Fruit fly (Drosophila melanogaster): ENCODE results near the gene emc.

emc gene

DNA sequence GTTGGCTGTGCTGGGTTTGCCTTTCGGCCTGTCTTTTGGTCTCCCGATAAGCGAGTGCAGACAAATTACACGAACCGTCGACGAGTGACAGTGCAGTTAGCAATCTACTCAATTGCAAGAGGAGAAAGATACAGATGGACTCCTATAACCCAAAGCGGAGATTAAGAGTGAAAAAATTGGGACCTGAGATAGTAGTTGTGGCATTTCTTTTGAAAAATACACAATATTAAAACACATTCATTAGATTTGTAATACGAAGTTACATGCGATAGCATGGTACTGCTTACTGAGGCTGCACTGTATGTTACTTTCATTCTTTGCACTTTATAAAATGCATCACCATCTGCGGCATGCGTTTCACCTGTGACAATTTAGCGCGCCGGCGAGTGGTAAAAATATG, 22.0 kb upstream of the emc start (continued):
- TF ChIP-seq ara (GFP tag; IDR thresholded peaks at IDR 0.05) = 0 out of 2 replicates have a peak, but pooled peaks have one; percentile 15
- no peak for TF ChIP-seq Ets97D (GFP tag; optimal IDR thresholded peaks at IDR 0.05)
- no peak for TF ChIP-seq CG8944 (GFP tag; optimal IDR thresholded peaks at IDR 0.05)
- TF ChIP-seq gce (GFP tag; IDR thresholded peaks at IDR 0.05) = no peak

DNA sequence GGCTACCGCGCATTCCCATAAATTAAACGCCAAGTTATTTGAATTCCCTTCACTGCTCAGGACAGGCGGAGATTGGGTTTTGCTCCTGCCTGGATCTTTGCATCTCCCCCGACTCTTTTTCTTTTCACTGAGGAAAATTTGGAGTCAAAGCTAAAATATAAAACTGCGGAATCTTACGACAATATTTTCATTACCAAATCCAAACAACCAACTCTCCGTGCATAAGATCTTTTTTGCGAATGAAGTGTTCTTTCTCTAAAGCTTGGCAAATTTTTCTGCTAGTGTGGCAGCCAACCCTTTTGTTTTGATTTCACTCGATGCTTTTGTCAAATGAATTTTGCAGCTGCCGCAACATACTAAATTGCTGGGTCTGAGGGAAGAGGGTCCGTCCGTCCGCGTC, 21.3 kb upstream of the emc start:
- TF ChIP-seq CG4617 (GFP tag; optimal IDR thresholded peaks at IDR 0.05; ENCODE audit: borderline replicate concordance) (no peak), CG6254 (GFP tag; optimal IDR thresholded peaks at IDR 0.05) (no peak), CG10462 (GFP tag; optimal IDR thresholded peaks at IDR 0.05) (no peak), sr (GFP tag; IDR thresholded peaks at IDR 0.05) (no peak), CG13287 (GFP tag; IDR thresholded peaks at IDR 0.05; ENCODE audit: partially characterized antibody) (no peak), Ets65A (GFP tag) (peak; percentile 70), wek (GFP tag; optimal IDR thresholded peaks at IDR 0.05) (no peak), corto (GFP tag; optimal IDR thresholded peaks at IDR 0.05) (peak; percentile 81), Sin3A (optimal IDR thresholded peaks at IDR 0.05) (no peak), Opbp (GFP tag; IDR thresholded peaks at IDR 0.05; ENCODE audit: partially characterized antibody) (no peak), HLH3B (GFP tag; IDR thresholded peaks at IDR 0.05) (no peak), lbe (GFP tag; optimal IDR thresholded peaks at IDR 0.05) (peak; percentile 85)

DNA sequence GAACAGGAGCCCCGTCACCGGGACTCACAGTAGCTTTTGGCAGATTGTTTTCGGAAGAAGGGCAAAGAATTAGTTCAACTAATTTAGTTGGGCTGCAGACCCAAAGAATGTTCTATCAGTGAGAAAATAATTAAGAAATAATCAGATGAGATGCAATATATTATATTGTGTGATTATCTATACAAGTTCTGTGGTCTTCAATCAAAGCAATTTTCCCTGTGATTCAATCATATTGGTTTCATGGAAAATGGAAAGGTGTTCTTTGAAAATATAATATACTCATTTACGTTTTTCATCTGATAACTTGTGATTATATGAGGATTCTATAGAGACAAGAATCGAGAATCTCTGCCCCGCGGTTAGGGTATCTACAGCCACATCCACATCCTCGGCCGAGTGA, 20.6 kb upstream of the emc start:
- TF ChIP-seq sens (GFP tag) = peak; percentile 49
- no peak for TF ChIP-seq ase (GFP tag; IDR thresholded peaks at IDR 0.05)

DNA sequence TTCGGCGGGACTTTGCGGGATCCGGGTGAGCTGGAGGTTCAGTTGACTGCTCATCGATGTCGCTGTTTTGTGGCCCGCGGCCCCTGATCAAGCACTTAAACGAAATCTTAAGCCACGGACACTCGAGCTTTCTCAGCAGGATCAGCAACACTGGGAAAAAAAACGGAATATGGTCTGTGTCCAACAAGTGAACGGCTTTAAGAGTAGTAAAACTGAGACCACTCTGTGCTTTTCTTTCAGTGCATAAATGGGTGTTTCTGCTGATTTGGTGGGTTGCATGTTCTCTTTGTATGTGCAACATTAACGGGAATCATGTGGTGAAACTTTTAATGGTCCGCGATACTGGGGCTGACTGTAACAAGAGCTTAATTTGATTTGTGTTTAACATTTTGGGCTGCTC, 19.9 kb upstream of the emc start:
- peak; percentile 8 for TF ChIP-seq hkb (optimal IDR thresholded peaks at IDR 0.05)
- TF ChIP-seq hkb (GFP tag; IDR thresholded peaks at IDR 0.05) = no peak
- no peak for TF ChIP-seq CG1792 (GFP tag; optimal IDR thresholded peaks at IDR 0.05)

DNA sequence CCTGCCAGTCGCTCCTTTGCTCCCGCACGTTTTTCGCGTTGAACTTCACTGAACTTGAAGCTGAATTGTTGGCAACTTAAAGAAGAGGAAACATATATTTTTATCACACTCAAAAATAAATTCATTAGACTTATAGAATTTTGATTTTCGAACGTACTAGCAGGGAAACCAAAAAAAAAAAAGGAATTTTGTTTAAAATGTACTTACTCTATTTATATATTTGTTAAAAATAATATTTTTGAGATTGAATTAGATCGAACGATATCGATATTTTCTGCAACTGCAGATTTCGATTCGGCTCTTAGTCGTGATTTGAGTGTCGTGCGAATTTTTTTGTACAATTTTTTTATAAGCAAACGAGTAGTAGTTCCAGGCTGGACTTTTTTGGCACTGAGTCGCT, 17.7 kb upstream of the emc start:
- no peak for TF ChIP-seq grn (GFP tag; optimal IDR thresholded peaks at IDR 0.05)
- no peak for TF ChIP-seq CG12104 (GFP tag; optimal IDR thresholded peaks at IDR 0.05)
- TF ChIP-seq ssp (GFP tag; IDR thresholded peaks at IDR 0.05) = no peak
- no peak for TF ChIP-seq CG10959 (GFP tag; IDR thresholded peaks at IDR 0.05)
- TF ChIP-seq CG42726 (GFP tag; IDR thresholded peaks at IDR 0.05; ENCODE audit: partially characterized antibody) = no peak
- TF ChIP-seq dysf (GFP tag; IDR thresholded peaks at IDR 0.05) = no peak
- TF ChIP-seq BtbVII (GFP tag; optimal IDR thresholded peaks at IDR 0.05) = no peak
- TF ChIP-seq Pdp1 (GFP tag; optimal IDR thresholded peaks at IDR 0.05) = no peak
- TF ChIP-seq CG18764 (GFP tag; optimal IDR thresholded peaks at IDR 0.05) = no peak
- no peak for TF ChIP-seq oc (tag; optimal IDR thresholded peaks at IDR 0.05)
- TF ChIP-seq CG16813 (GFP tag; IDR thresholded peaks at IDR 0.05; ENCODE audit: partially characterized antibody) = no peak
- no peak for TF ChIP-seq peb (GFP tag; IDR thresholded peaks at IDR 0.05)
- no peak for TF ChIP-seq Hr3 (GFP tag; optimal IDR thresholded peaks at IDR 0.05)
- no peak for TF ChIP-seq Hsf (GFP tag; optimal IDR thresholded peaks at IDR 0.05)
- no peak for TF ChIP-seq pan (optimal IDR thresholded peaks at IDR 0.05)
- no peak for TF ChIP-seq pan (GFP tag; optimal IDR thresholded peaks at IDR 0.05 in 1 of 2, IDR thresholded peaks at IDR 0.05 in 1 of 2)
- no peak for TF ChIP-seq CG4360 (GFP tag; IDR thresholded peaks at IDR 0.05)
- TF ChIP-seq Lpt (GFP tag; optimal IDR thresholded peaks at IDR 0.05) = no peak
- no peak for TF ChIP-seq CG6689 (GFP tag; IDR thresholded peaks at IDR 0.05)
- TF ChIP-seq al (GFP tag; IDR thresholded peaks at IDR 0.05) = no peak
